Worm (Caenorhabditis elegans) whole organism, L3 larva: ENCODE results near the gene kin-24.

Source experiments
- ZK546.5 ChIP-seq: sonication (generic microtip); optimal IDR thresholded peaks from 2 replicates; lab custom pipeline; 2017; ENCODE audit warnings: missing biosample characterization, missing genetic modification characterization
- aly-2 ChIP-seq: fragments of 150-350 bp; optimal IDR thresholded peaks from 2 replicates; lab custom pipeline; 2014; ENCODE audit warnings: missing biosample characterization, missing genetic modification characterization
- ama-1 ChIP-seq: fragments of 150-350 bp; optimal IDR thresholded peaks from 2 replicates; lab custom pipeline; 2018
- ceh-82 ChIP-seq: fragments of 150-350 bp; optimal IDR thresholded peaks from 2 replicates; lab custom pipeline; 2014; ENCODE audit warnings: missing biosample characterization, missing genetic modification characterization
- nfya-1 ChIP-seq: sonication (generic microtip); optimal IDR thresholded peaks from 2 replicates; lab custom pipeline; 2017; ENCODE audit warnings: missing genetic modification characterization, mild to moderate bottlenecking, missing compliant biosample characterization, antibody characterized with exemption, moderate library complexity; ENCODE audit not compliant: insufficient read depth
- nhr-11 ChIP-seq: fragments of 150-350 bp; optimal IDR thresholded peaks from 2 replicates; lab custom pipeline; 2014; ENCODE audit warnings: missing biosample characterization, missing genetic modification characterization
- nhr-43 ChIP-seq: sonication (generic microtip); optimal IDR thresholded peaks from 2 replicates; lab custom pipeline; 2016; ENCODE audit warnings: mild to moderate bottlenecking, missing genetic modification characterization, missing compliant biosample characterization; ENCODE audit not compliant: poor library complexity, severe bottlenecking
- unc-62 ChIP-seq: fragments of 150-350 bp; sonication (generic microtip); optimal IDR thresholded peaks from 4 replicates; lab custom pipeline; 2014; ENCODE audit warnings: missing biosample characterization, missing genetic modification reagents, missing genetic modification characterization
- ztf-4 ChIP-seq: fragments of 150-350 bp; optimal IDR thresholded peaks from 2 replicates; lab custom pipeline; 2014; ENCODE audit warnings: missing biosample characterization, missing genetic modification characterization

DNA sequence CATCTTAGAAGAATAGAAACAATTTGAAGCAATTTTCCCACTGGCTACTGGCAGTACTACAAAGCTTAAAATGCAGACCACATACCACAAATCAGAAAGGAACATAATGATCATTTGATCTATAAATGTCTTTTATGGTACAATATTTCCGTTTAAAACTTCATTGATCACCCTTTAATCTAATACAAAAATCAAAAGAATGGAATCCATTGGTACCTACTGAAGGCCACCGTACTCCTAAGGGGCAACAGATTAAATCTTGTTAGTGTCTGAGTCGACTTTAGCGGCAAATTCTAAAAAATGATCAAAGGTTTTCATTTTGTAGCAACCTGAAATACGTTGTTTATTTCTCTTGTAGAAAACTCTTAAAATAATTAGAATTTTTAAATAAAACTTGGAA is 31.3 kb upstream of the kin-24 start:
- TF ChIP-seq nhr-11 (tag; lab: Kevin White, UChicago) (no peak), unc-62 (GFP tag; lab: Kevin White, UChicago) (no peak), ZK546.5 (tag; lab: Kevin White, UChicago) (no peak), aly-2 (tag; lab: Kevin White, UChicago) (no peak), ztf-4 (tag; lab: Kevin White, UChicago) (no peak), nfya-1 (tag; lab: Kevin White, UChicago) (no peak), nhr-43 (tag; lab: Kevin White, UChicago) (no peak), ama-1 (no peak), ceh-82 (tag; lab: Kevin White, UChicago) (no peak)
